Fruit fly (Drosophila melanogaster) whole organism, pupa: ENCODE results near the gene CG9536.

Source experiments
- CG10348 ChIP-seq: fragments of 200-800 bp; sonication (Bioruptor generic); IDR thresholded peaks from 2 replicates; pipeline ENCODE4 v1.3.6; 2022; ENCODE audit warnings: missing biosample characterization, missing genetic modification characterization
- CG12605 ChIP-seq: fragments of 200-800 bp; sonication (Bioruptor generic); IDR thresholded peaks from 2 replicates; pipeline ENCODE4 v1.3.6; 2022; ENCODE audit warnings: missing biosample characterization, missing genetic modification characterization
- CG13204 ChIP-seq: fragments of 200-800 bp; sonication (Bioruptor generic); optimal IDR thresholded peaks from 2 replicates; lab custom pipeline; 2018; ENCODE audit warnings: missing biosample characterization, mild to moderate bottlenecking, missing genetic modification characterization, moderate library complexity
- CG14655 ChIP-seq: fragments of 200-800 bp; sonication (Bioruptor generic); optimal IDR thresholded peaks from 3 replicates; lab custom pipeline; 2017; ENCODE audit warnings: mild to moderate bottlenecking, missing biosample characterization, missing genetic modification reagents, missing genetic modification characterization
- CG15710 ChIP-seq: fragments of 200-800 bp; sonication (Bioruptor generic); optimal IDR thresholded peaks from 2 replicates; lab custom pipeline; 2018; ENCODE audit warnings: missing biosample characterization, mild to moderate bottlenecking, missing genetic modification characterization, moderate library complexity
- CG17806 ChIP-seq: fragments of 200-800 bp; sonication (Bioruptor generic); optimal IDR thresholded peaks from 2 replicates; lab custom pipeline; 2018; ENCODE audit warnings: missing biosample characterization, mild to moderate bottlenecking, missing genetic modification characterization, moderate library complexity
- CG32121 ChIP-seq: fragments of 200-800 bp; sonication (Bioruptor generic); IDR thresholded peaks from 2 replicates; pipeline ENCODE4 v1.3.6; 2022; ENCODE audit warnings: missing biosample characterization, missing genetic modification characterization
- CG34367 ChIP-seq: fragments of 200-800 bp; sonication (Bioruptor generic); optimal IDR thresholded peaks from 2 replicates; lab custom pipeline; 2018; ENCODE audit warnings: missing biosample characterization, mild to moderate bottlenecking, missing genetic modification characterization
- CG4496 ChIP-seq: fragments of 200-800 bp; sonication (Bioruptor generic); IDR thresholded peaks from 3 replicates; pipeline ENCODE4 v1.3.6; 2022; ENCODE audit warnings: missing biosample characterization, missing genetic modification characterization
- CG8159 ChIP-seq: fragments of 200-800 bp; sonication (Bioruptor generic); optimal IDR thresholded peaks from 3 replicates; lab custom pipeline; 2018; ENCODE audit warnings: missing biosample characterization, mild to moderate bottlenecking, missing genetic modification characterization, moderate library complexity
- CG8301 ChIP-seq: fragments of 200-800 bp; sonication (Bioruptor generic); optimal IDR thresholded peaks from 2 replicates; lab custom pipeline; 2018; ENCODE audit warnings: missing biosample characterization, mild to moderate bottlenecking, missing genetic modification characterization
- CG9948 ChIP-seq: fragments of 200-800 bp; sonication (Bioruptor generic); optimal IDR thresholded peaks from 2 replicates; lab custom pipeline; 2018; ENCODE audit warnings: missing biosample characterization, mild to moderate bottlenecking, missing genetic modification characterization, moderate library complexity
- D1 ChIP-seq: fragments of 200-800 bp; sonication (Bioruptor generic); optimal IDR thresholded peaks from 2 replicates; lab custom pipeline; 2018; ENCODE audit warnings: missing biosample characterization, mild to moderate bottlenecking, missing genetic modification characterization, moderate library complexity
- EcR ChIP-seq: fragments of 200-800 bp; sonication (Bioruptor generic); optimal IDR thresholded peaks from 3 replicates; lab custom pipeline; 2019; ENCODE audit warnings: missing biosample characterization, missing genetic modification characterization, mild to moderate bottlenecking, moderate library complexity, missing genetic modification reagents
- Ets98B ChIP-seq: fragments of 200-800 bp; sonication (Bioruptor generic); IDR thresholded peaks from 2 replicates; pipeline ENCODE4 v1.3.6; 2022; ENCODE audit warnings: missing biosample characterization, missing genetic modification characterization
- Pif1A ChIP-seq: fragments of 200-800 bp; sonication (Bioruptor generic); optimal IDR thresholded peaks from 3 replicates; lab custom pipeline; 2016; ENCODE audit warnings: missing biosample characterization, missing genetic modification characterization
- Pif1B ChIP-seq: fragments of 200-800 bp; sonication (Bioruptor generic); optimal IDR thresholded peaks from 3 replicates; lab custom pipeline; 2016; ENCODE audit warnings: missing biosample characterization, missing genetic modification characterization
- Snoo ChIP-seq: fragments of 200-800 bp; sonication (Bioruptor generic); optimal IDR thresholded peaks from 3 replicates; lab custom pipeline; 2017; ENCODE audit warnings: missing biosample characterization, mild to moderate bottlenecking, missing genetic modification characterization, inconsistent platforms
- fd96Ca ChIP-seq: fragments of 200-800 bp; sonication (Bioruptor generic); IDR thresholded peaks from 3 replicates; pipeline ENCODE4 v1.3.6; 2022; ENCODE audit warnings: missing biosample characterization, missing genetic modification characterization
- gl ChIP-seq: fragments of 200-800 bp; sonication (Bioruptor generic); optimal IDR thresholded peaks from 2 replicates; lab custom pipeline; 2018; ENCODE audit warnings: missing biosample characterization, mild to moderate bottlenecking, missing genetic modification characterization
- rn ChIP-seq: fragments of 200-800 bp; sonication (Bioruptor generic); IDR thresholded peaks from 2 replicates; pipeline ENCODE4 v1.3.6; 2022; ENCODE audit warnings: missing biosample characterization, missing genetic modification characterization

CG9536 gene

dm6 chr2L:6461497-6461896 is 15.3 kb downstream of the CG9536 start:
- TF ChIP-seq gl (tag; lab: Kevin White, UChicago) (no peak), CG14655 (GFP tag; lab: Kevin White, UChicago) (no peak), CG15710 (tag; lab: Kevin White, UChicago) (no peak), rn (GFP tag; lab: Robert Waterston, UW) (no peak), CG12605 (GFP tag; lab: Robert Waterston, UW) (no peak), D1 (tag; lab: Kevin White, UChicago) (no peak), CG10348 (no peak), CG32121 (no peak), CG17806 (no peak), CG13204 (no peak), CG34367 (tag; lab: Kevin White, UChicago) (no peak), CG8159 (tag; lab: Kevin White, UChicago) (no peak), fd96Ca (GFP tag; lab: Robert Waterston, UW) (no peak), CG8301 (tag; lab: Kevin White, UChicago) (no peak), CG9948 (tag; lab: Kevin White, UChicago) (no peak), EcR (GFP tag; lab: Kevin White, UChicago) (no peak), Ets98B (GFP tag; lab: Robert Waterston, UW) (no peak), CG4496 (no peak)

dm6 chr2L:6457583-6457982 is 19.2 kb downstream of the CG9536 start:
- no peak for TF ChIP-seq CG12605 (GFP tag; lab: Robert Waterston, UW)
- no peak for TF ChIP-seq gl (tag; lab: Kevin White, UChicago)
- TF ChIP-seq CG15710 (tag; lab: Kevin White, UChicago) = no peak
- TF ChIP-seq Ets98B (GFP tag; lab: Robert Waterston, UW) = no peak
- TF ChIP-seq CG10348 = no peak
- no peak for TF ChIP-seq Pif1A
- TF ChIP-seq EcR (GFP tag; lab: Kevin White, UChicago) = no peak
- no peak for TF ChIP-seq CG17806
- no peak for TF ChIP-seq CG13204
- no peak for TF ChIP-seq rn (GFP tag; lab: Robert Waterston, UW)
- TF ChIP-seq CG8159 (tag; lab: Kevin White, UChicago) = no peak
- no peak for TF ChIP-seq CG8301 (tag; lab: Kevin White, UChicago)
- no peak for TF ChIP-seq Pif1B (GFP tag; lab: Kevin White, UChicago)
- TF ChIP-seq CG14655 (GFP tag; lab: Kevin White, UChicago) = no peak
- TF ChIP-seq Snoo = no peak
- TF ChIP-seq CG34367 (tag; lab: Kevin White, UChicago) = no peak
- TF ChIP-seq CG9948 (tag; lab: Kevin White, UChicago) = no peak
- TF ChIP-seq CG32121 = no peak
- TF ChIP-seq D1 (tag; lab: Kevin White, UChicago) = no peak

dm6 chr2L:6455955-6456599 is 20.7 kb downstream of the CG9536 start, which contains the start of gene frj:
Gene frj (plus strand): TSS chr2L:6456052.
- TF ChIP-seq rn (GFP tag; lab: Robert Waterston, UW) (no peak), CG12605 (GFP tag; lab: Robert Waterston, UW) (no peak), CG8301 (tag; lab: Kevin White, UChicago) (peak; percentile 25), CG4496 (peak; percentile 78), CG14655 (GFP tag; lab: Kevin White, UChicago) (no peak), D1 (tag; lab: Kevin White, UChicago) (no peak), CG13204 (no peak), fd96Ca (GFP tag; lab: Robert Waterston, UW) (peak; percentile 50; the same call in 1 of the 3 replicates), CG10348 (no peak), gl (tag; lab: Kevin White, UChicago) (no peak), CG9948 (tag; lab: Kevin White, UChicago) (peak; percentile 17), EcR (GFP tag; lab: Kevin White, UChicago) (no peak), Pif1B (GFP tag; lab: Kevin White, UChicago) (no peak), Pif1A (peak; percentile 3), CG8159 (tag; lab: Kevin White, UChicago) (peak; percentile 52), CG34367 (tag; lab: Kevin White, UChicago) (peak; percentile 32), CG17806 (peak; percentile 47), Snoo (no peak), CG15710 (tag; lab: Kevin White, UChicago) (peak; percentile 42), CG32121 (peak; percentile 56; the same call in 1 of the 2 replicates), Ets98B (GFP tag; lab: Robert Waterston, UW) (peak; percentile 53; the same call in 1 of the 2 replicates)

dm6 chr2L:6455032-6455954 is 21.5 kb downstream of the CG9536 start, which contains the start of gene retm:
Gene retm (minus strand): TSS chr2L:6455929.
- TF ChIP-seq CG14655 (GFP tag; lab: Kevin White, UChicago) = no peak
- peak; percentile 48 for TF ChIP-seq EcR (GFP tag; lab: Kevin White, UChicago)
- peak; percentile 25; the same call in 1 of the 2 replicates for TF ChIP-seq Ets98B (GFP tag; lab: Robert Waterston, UW)
- TF ChIP-seq CG12605 (GFP tag; lab: Robert Waterston, UW) = no peak
- peak; percentile 21 for TF ChIP-seq CG13204
- peak; percentile 6 for TF ChIP-seq Pif1B (GFP tag; lab: Kevin White, UChicago)
- peak; percentile 16; the same call in 1 of the 2 replicates for TF ChIP-seq CG32121
- TF ChIP-seq CG15710 (tag; lab: Kevin White, UChicago) = no peak
- TF ChIP-seq gl (tag; lab: Kevin White, UChicago) = no peak
- TF ChIP-seq rn (GFP tag; lab: Robert Waterston, UW) = no peak
- TF ChIP-seq Pif1A = peak; percentile 20
- TF ChIP-seq Snoo = no peak
- no peak for TF ChIP-seq CG4496
- TF ChIP-seq CG10348 = no peak
